Worm (Caenorhabditis elegans) whole organism, L4 larva: ENCODE measurements around the gene F28C10.3.
A peak's percentile ranks its signal among the peaks of the same experiment; 100 is the strongest.

Source experiments
- F26F4.8 ChIP-seq: fragments of 200-800 bp; sonication (Bioruptor generic); conservative IDR thresholded peaks from 2 replicates; pipeline ENCODE4 v1.3.6; 2022; ENCODE audit warnings: missing genetic modification characterization, missing compliant biosample characterization
- F37D6.2 ChIP-seq: sonication (generic microtip); optimal IDR thresholded peaks from 2 replicates; lab custom pipeline; 2016; ENCODE audit warnings: mild to moderate bottlenecking, missing genetic modification characterization, missing compliant biosample characterization
- F49E8.2 ChIP-seq: sonication (generic microtip); optimal IDR thresholded peaks from 2 replicates; lab custom pipeline; 2016; ENCODE audit warnings: missing compliant biosample characterization, mild to moderate bottlenecking, missing genetic modification characterization, borderline replicate concordance
- Y5F2A.4 ChIP-seq: fragments of 200-800 bp; sonication (Bioruptor generic); optimal IDR thresholded peaks from 2 replicates; lab custom pipeline; 2018; ENCODE audit warnings: mild to moderate bottlenecking, missing genetic modification characterization, missing compliant biosample characterization
- aha-1 ChIP-seq: fragments of 150-350 bp; peaks from one replicate; lab custom pipeline; 2014; ENCODE audit warnings: missing biosample characterization, missing genetic modification characterization
- ama-1 ChIP-seq: fragments of 150-350 bp; optimal IDR thresholded peaks from 2 replicates; lab custom pipeline; 2014; ENCODE audit warnings: inconsistent platforms, mixed read lengths
- ceh-20 ChIP-seq: fragments of 200-800 bp; sonication (Bioruptor generic); IDR thresholded peaks from 2 replicates; pipeline ENCODE4 v1.3.6; 2022; ENCODE audit warnings: missing genetic modification reagents, missing genetic modification characterization, missing compliant biosample characterization
- ceh-28 ChIP-seq: fragments of 150-350 bp; optimal IDR thresholded peaks from 2 replicates; lab custom pipeline; 2014; ENCODE audit warnings: missing biosample characterization, missing genetic modification reagents, missing genetic modification characterization
- ceh-82 ChIP-seq: sonication (generic microtip); optimal IDR thresholded peaks from 2 replicates; lab custom pipeline; 2017; ENCODE audit warnings: missing biosample characterization, missing genetic modification characterization
- ces-1 ChIP-seq: fragments of 150-350 bp; sonication (generic microtip); optimal IDR thresholded peaks from 4 replicates; lab custom pipeline; 2014; ENCODE audit warnings: missing biosample characterization, missing genetic modification reagents, missing genetic modification characterization
- ctbp-1 ChIP-seq: fragments of 200-800 bp; sonication (Bioruptor generic); IDR thresholded peaks from 2 replicates; pipeline ENCODE4 v1.3.6; 2022; ENCODE audit warnings: missing genetic modification reagents, missing genetic modification characterization, missing compliant biosample characterization
- daf-19 ChIP-seq: fragments of 200-800 bp; sonication (Bioruptor generic); conservative IDR thresholded peaks from 2 replicates; pipeline ENCODE4 v1.3.6; 2022; ENCODE audit warnings: missing genetic modification characterization, missing compliant biosample characterization
- daf-8 ChIP-seq: fragments of 200-800 bp; sonication (Bioruptor generic); IDR thresholded peaks from 2 replicates; pipeline ENCODE4 v1.3.6; 2022; ENCODE audit warnings: missing genetic modification characterization, missing compliant biosample characterization
- dve-1 ChIP-seq: sonication (generic microtip); optimal IDR thresholded peaks from 2 replicates; lab custom pipeline; 2017; ENCODE audit warnings: antibody characterized with exemption, mild to moderate bottlenecking, missing genetic modification characterization, missing compliant biosample characterization; ENCODE audit not compliant: insufficient read depth
- fkh-10 ChIP-seq: fragments of 150-350 bp; optimal IDR thresholded peaks from 2 replicates; lab custom pipeline; 2014; ENCODE audit warnings: missing biosample characterization, missing genetic modification reagents, missing genetic modification characterization
- hlh-11 ChIP-seq: fragments of 200-800 bp; sonication (Bioruptor generic); optimal IDR thresholded peaks from 2 replicates; lab custom pipeline; 2018; ENCODE audit warnings: mild to moderate bottlenecking, missing genetic modification characterization, missing compliant biosample characterization
- jun-1 ChIP-seq: fragments of 150-350 bp; optimal IDR thresholded peaks from 2 replicates; lab custom pipeline; 2014; ENCODE audit warnings: missing biosample characterization, missing genetic modification reagents, missing genetic modification characterization
- lin-13 ChIP-seq: fragments of 150-350 bp; optimal IDR thresholded peaks from 2 replicates; lab custom pipeline; 2014; ENCODE audit warnings: missing biosample characterization, missing genetic modification reagents, missing genetic modification characterization
- lin-29 ChIP-seq: fragments of 200-800 bp; sonication (Bioruptor generic); IDR thresholded peaks from 2 replicates; pipeline ENCODE4 v1.3.6; 2022; ENCODE audit warnings: missing genetic modification reagents, missing genetic modification characterization, missing compliant biosample characterization
- lin-38 ChIP-seq: fragments of 200-800 bp; sonication (Bioruptor generic); IDR thresholded peaks from 2 replicates; pipeline ENCODE4 v1.3.6; 2022; ENCODE audit warnings: missing genetic modification reagents, missing genetic modification characterization, missing compliant biosample characterization
- lin-39 ChIP-seq: fragments of 150-350 bp; optimal IDR thresholded peaks from 2 replicates; lab custom pipeline; 2014; ENCODE audit warnings: missing biosample characterization, missing genetic modification reagents, missing genetic modification characterization
- lir-3 ChIP-seq: sonication (generic microtip); optimal IDR thresholded peaks from 2 replicates; lab custom pipeline; 2016; ENCODE audit warnings: mild to moderate bottlenecking, missing genetic modification characterization, missing compliant biosample characterization
- lsy-2 ChIP-seq, 2 experiments: fragments of 150-350 bp in 1 of 2; sonication (generic microtip) in 1 of 2; optimal IDR thresholded peaks; 2 replicates each; lab custom pipeline; 2014 to 2017; ENCODE audit warnings: missing biosample characterization in 2 of 2, missing genetic modification characterization in 2 of 2
- nhr-111 ChIP-seq: fragments of 200-800 bp; sonication (Bioruptor generic); optimal IDR thresholded peaks from 2 replicates; lab custom pipeline; 2018; ENCODE audit warnings: mild to moderate bottlenecking, missing genetic modification characterization, missing compliant biosample characterization
- nhr-28 ChIP-seq: fragments of 150-350 bp; optimal IDR thresholded peaks from 2 replicates; lab custom pipeline; 2014; ENCODE audit warnings: missing biosample characterization, missing genetic modification characterization
- nhr-48 ChIP-seq: sonication (generic microtip); optimal IDR thresholded peaks from 2 replicates; lab custom pipeline; 2016; ENCODE audit warnings: mild to moderate bottlenecking, missing genetic modification characterization, missing compliant biosample characterization
- nhr-76 ChIP-seq: fragments of 150-350 bp; optimal IDR thresholded peaks from 2 replicates; lab custom pipeline; 2014; ENCODE audit warnings: missing biosample characterization, missing genetic modification characterization
- pha-4 ChIP-seq, 2 experiments: fragments of 150-350 bp in 1 of 2; fragments of 200-800 bp in 1 of 2; sonication (Bioruptor generic) in 1 of 2; IDR thresholded peaks in 1 of 2; optimal IDR thresholded peaks in 1 of 2; 2 replicates each; pipeline versions ENCODE4 v1.3.6 to Lab custom; 2014 to 2022; ENCODE audit warnings: missing genetic modification characterization in 2 of 2, missing genetic modification reagents in 2 of 2, missing biosample characterization in 1 of 2, missing compliant biosample characterization in 1 of 2
- pqm-1 ChIP-seq: sonication (generic microtip); optimal IDR thresholded peaks from 2 replicates; lab custom pipeline; 2017; ENCODE audit warnings: missing biosample characterization, missing genetic modification characterization
- rbr-2 ChIP-seq: sonication (generic microtip); optimal IDR thresholded peaks from 2 replicates; lab custom pipeline; 2016; ENCODE audit warnings: missing genotype, missing genetic modification characterization, missing compliant biosample characterization
- sdz-12 ChIP-seq: fragments of 200-800 bp; sonication (Bioruptor generic); optimal IDR thresholded peaks from 2 replicates; lab custom pipeline; 2018; ENCODE audit warnings: mild to moderate bottlenecking, missing genetic modification characterization, missing compliant biosample characterization
- snpc-1.2 ChIP-seq: fragments of 200-800 bp; sonication (Bioruptor generic); IDR thresholded peaks from 2 replicates; pipeline ENCODE4 v1.3.6; 2022; ENCODE audit warnings: missing genetic modification reagents, missing genetic modification characterization, missing compliant biosample characterization
- tag-97 ChIP-seq: fragments of 200-800 bp; sonication (Bioruptor generic); IDR thresholded peaks from 2 replicates; pipeline ENCODE4 v1.3.6; 2022; ENCODE audit warnings: missing genetic modification characterization, missing compliant biosample characterization
- tra-1 ChIP-seq: fragments of 200-800 bp; sonication (Bioruptor generic); IDR thresholded peaks from 2 replicates; pipeline ENCODE4 v1.3.6; 2022; ENCODE audit warnings: missing genetic modification reagents, missing genetic modification characterization, missing compliant biosample characterization
- unc-62 ChIP-seq, 3 experiments: fragments of 150-350 bp in 1 of 3; sonication (generic microtip); optimal IDR thresholded peaks in 2 of 3; peaks in 1 of 3; 1 replicate in 1 of 3; 2 replicates in 2 of 3; lab custom pipeline; 2014 to 2017; ENCODE audit warnings: missing biosample characterization in 3 of 3, missing genetic modification characterization in 3 of 3, missing genetic modification reagents in 3 of 3, missing genotype in 1 of 3
- vab-7 ChIP-seq: fragments of 200-800 bp; sonication (Bioruptor generic); IDR thresholded peaks from 2 replicates; pipeline ENCODE4 v1.3.6; 2022; ENCODE audit warnings: missing genetic modification reagents, missing genetic modification characterization, missing compliant biosample characterization
- ztf-11 ChIP-seq: fragments of 150-350 bp; optimal IDR thresholded peaks from 2 replicates; lab custom pipeline; 2014; ENCODE audit warnings: missing biosample characterization, missing genetic modification characterization

Gene F28C10.3

ce11 chrX:520881-521280, 14.7 kb downstream of the F28C10.3 start, which contains the start of gene B0310.3:
TSS of gene B0310.3 (minus strand) at chrX:520981.
- TF ChIP-seq fkh-10 (GFP tag; lab: Kevin White, UChicago) = no peak
- TF ChIP-seq lir-3 (tag; lab: Kevin White, UChicago) = no peak
- TF ChIP-seq tag-97 (GFP tag; lab: Robert Waterston, UW) = no peak
- no peak for TF ChIP-seq dve-1 (tag; lab: Kevin White, UChicago)
- no peak for TF ChIP-seq Y5F2A.4 (GFP tag; lab: Kevin White, UChicago)
- no peak for TF ChIP-seq ctbp-1 (GFP tag; lab: Robert Waterston, UW)
- TF ChIP-seq daf-8 (GFP tag; lab: Robert Waterston, UW) = no peak
- TF ChIP-seq ceh-28 (tag; lab: Kevin White, UChicago) = no peak
- TF ChIP-seq vab-7 (GFP tag; lab: Robert Waterston, UW) = no peak
- no peak for TF ChIP-seq ces-1 (GFP tag; lab: Kevin White, UChicago)
- TF ChIP-seq ztf-11 (tag; lab: Kevin White, UChicago) = no peak
- TF ChIP-seq tra-1 (GFP tag; lab: Robert Waterston, UW) = no peak
- TF ChIP-seq hlh-11 (tag; lab: Kevin White, UChicago) = no peak
- no peak for TF ChIP-seq ceh-82 (tag; lab: Kevin White, UChicago)
- no peak for TF ChIP-seq unc-62 (GFP tag; optimal IDR thresholded peaks at IDR 0.05 in 1 of 2; lab: Kevin White, UChicago)
- TF ChIP-seq unc-62 (tag; optimal IDR thresholded peaks at IDR 0.05; lab: Kevin White, UChicago) = no peak
- TF ChIP-seq lin-39 (tag; lab: Kevin White, UChicago) = no peak
- TF ChIP-seq F37D6.2 (tag; lab: Kevin White, UChicago) = no peak
- TF ChIP-seq daf-19 = no peak

ce11 chrX:514023-514422, 21.6 kb downstream of the F28C10.3 start:
- TF ChIP-seq aha-1 = peak; percentile 62
- TF ChIP-seq nhr-48 (tag; lab: Kevin White, UChicago) = no peak

DNA sequence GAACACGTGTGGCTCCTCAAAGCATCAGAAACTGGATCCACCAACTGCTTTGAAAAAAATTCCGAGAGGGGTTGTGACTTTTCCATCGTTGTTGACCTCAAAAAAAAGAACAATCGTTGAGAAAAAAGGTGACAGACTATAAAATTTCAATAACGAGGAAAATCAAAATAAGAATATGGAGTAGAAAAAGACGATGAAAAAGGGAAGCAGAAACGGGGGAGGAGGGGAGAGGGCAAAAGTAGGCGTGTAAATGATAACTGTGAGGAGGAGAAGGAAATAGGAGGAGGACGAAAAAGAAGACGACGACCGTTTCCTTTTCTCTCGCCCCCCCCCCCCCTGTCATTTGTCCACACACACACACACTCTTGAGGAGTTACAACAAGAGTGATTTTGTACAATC, 28.8 kb downstream of the F28C10.3 start, which contains the start of gene B0310.2:
B0310.2 (minus strand) TSS at position 101 of the 400 bp plus-strand sequence.
- no peak for TF ChIP-seq ama-1 (lab: Kevin White, UChicago)

DNA sequence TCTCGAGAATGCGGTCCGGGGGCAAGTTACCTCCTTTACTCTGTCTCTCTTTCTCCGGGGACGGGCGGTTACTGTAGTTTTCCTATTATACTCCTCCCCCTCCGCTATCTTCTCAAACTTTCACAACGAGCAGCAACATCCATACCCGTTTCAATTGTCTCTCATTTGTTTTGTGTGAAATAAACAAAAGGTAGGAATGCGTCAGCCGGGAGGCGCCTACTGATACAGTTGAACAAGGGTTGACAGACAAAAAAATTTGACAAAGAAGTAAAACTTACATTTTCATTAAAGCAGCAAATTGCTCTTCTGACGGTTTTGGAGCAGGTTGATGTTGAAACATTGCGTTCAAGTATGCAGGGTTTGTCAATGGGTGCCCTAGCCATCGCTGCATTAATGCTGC, 30.6 kb downstream of the F28C10.3 start:
- TF ChIP-seq aha-1 = peak; percentile 94
- TF ChIP-seq nhr-76 (tag; lab: Kevin White, UChicago) = no peak
- no peak for TF ChIP-seq lsy-2 (tag; optimal IDR thresholded peaks at IDR 0.05; lab: Kevin White, UChicago)

- no peak for TF ChIP-seq lin-38 (GFP tag; lab: Robert Waterston, UW)
- TF ChIP-seq nhr-28 (tag; lab: Kevin White, UChicago) = peak; percentile 50
- TF ChIP-seq unc-62 (GFP tag; optimal IDR thresholded peaks at IDR 0.05 in 1 of 2; lab: Kevin White, UChicago) = peak in 1 of 2 experiments; percentile 90
- TF ChIP-seq unc-62 (tag; optimal IDR thresholded peaks at IDR 0.05; lab: Kevin White, UChicago) = no peak
Observed at ce11 chrX:504046-504843, 31.4 kb downstream of the F28C10.3 start.

DNA sequence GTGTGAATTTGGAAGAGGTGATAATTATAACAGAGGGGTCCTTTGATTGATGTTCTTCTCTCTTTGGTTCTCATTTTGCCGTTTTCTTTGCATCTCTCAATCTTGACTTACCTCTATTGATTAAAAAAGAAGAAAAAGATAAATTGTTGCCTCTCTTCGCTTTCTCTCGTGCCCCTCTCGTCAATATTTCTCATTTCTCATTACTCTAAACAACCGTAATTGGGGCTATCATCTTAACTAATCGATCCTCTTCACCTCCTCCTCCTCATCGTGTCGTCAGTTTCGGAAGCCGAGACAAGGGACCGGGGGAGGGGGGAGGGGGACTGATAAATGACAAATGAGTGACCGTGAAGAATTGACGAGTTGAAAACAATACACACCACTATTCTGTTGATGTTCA, 37.0 kb downstream of the F28C10.3 start:
- no peak for TF ChIP-seq pha-4 (GFP tag; IDR thresholded peaks at IDR 0.05; lab: Robert Waterston, UW)
- no peak for TF ChIP-seq pha-4 (tag; optimal IDR thresholded peaks at IDR 0.05; lab: Kevin White, UChicago)
- peak; percentile 33 for TF ChIP-seq nhr-28 (tag; lab: Kevin White, UChicago)

ce11 chrX:496795-497194, 38.8 kb downstream of the F28C10.3 start:
- TF ChIP-seq pqm-1 (no peak), nhr-111 (GFP tag; lab: Kevin White, UChicago) (no peak), jun-1 (tag; lab: Kevin White, UChicago) (no peak), snpc-1.2 (GFP tag; lab: Robert Waterston, UW) (no peak), F26F4.8 (GFP tag; lab: Robert Waterston, UW) (no peak), ceh-20 (GFP tag; lab: Robert Waterston, UW) (no peak), sdz-12 (GFP tag; lab: Kevin White, UChicago) (no peak), F49E8.2 (tag; lab: Kevin White, UChicago) (no peak), rbr-2 (no peak), lin-13 (no peak), lin-29 (GFP tag; lab: Robert Waterston, UW) (no peak), ctbp-1 (GFP tag; lab: Robert Waterston, UW) (no peak)
